Worm (Caenorhabditis elegans) whole organism, early embryonic: Measurements from ENCODE around the gene ceh-31.

Source experiments
- B0310.2 ChIP-seq: sonication (generic microtip); optimal IDR thresholded peaks from 2 replicates; lab custom pipeline; 2016; ENCODE audit warnings: mild to moderate bottlenecking, missing genetic modification characterization, missing compliant biosample characterization
- ama-1 ChIP-seq: fragments of 150-350 bp; optimal IDR thresholded peaks from 2 replicates; lab custom pipeline; 2014
- ceh-13 ChIP-seq: fragments of 200-800 bp; sonication (Bioruptor generic); optimal IDR thresholded peaks from 2 replicates; lab custom pipeline; 2018; ENCODE audit warnings: mild to moderate bottlenecking, missing genetic modification characterization, missing compliant biosample characterization
- ets-7 ChIP-seq: sonication (generic microtip); optimal IDR thresholded peaks from 2 replicates; lab custom pipeline; 2016; ENCODE audit warnings: missing genotype, missing genetic modification characterization, missing compliant biosample characterization
- hnd-1 ChIP-seq: sonication (generic microtip); optimal IDR thresholded peaks from 2 replicates; lab custom pipeline; 2016; ENCODE audit warnings: missing genetic modification characterization, missing compliant biosample characterization
- sea-1 ChIP-seq: fragments of 200-800 bp; sonication (Bioruptor generic); conservative IDR thresholded peaks from 2 replicates; pipeline ENCODE4 v1.3.6; 2022; ENCODE audit warnings: missing genetic modification characterization, missing compliant biosample characterization

ce11 chrX:3057656-3058055 is 12.6 kb downstream of the ceh-31 start:
- TF ChIP-seq ama-1 (lab: Kevin White, UChicago) (no peak), B0310.2 (tag; lab: Kevin White, UChicago) (no peak), ceh-13 (GFP tag; lab: Kevin White, UChicago) (no peak), sea-1 (GFP tag; lab: Robert Waterston, UW) (no peak), ets-7 (tag; lab: Kevin White, UChicago) (no peak), hnd-1 (tag; lab: Kevin White, UChicago) (no peak)
